Fruit fly (Drosophila melanogaster): ENCODE data around the gene mura.
A peak's percentile ranks its signal among the peaks of the same experiment; 100 is the strongest.

The mura gene

DNA sequence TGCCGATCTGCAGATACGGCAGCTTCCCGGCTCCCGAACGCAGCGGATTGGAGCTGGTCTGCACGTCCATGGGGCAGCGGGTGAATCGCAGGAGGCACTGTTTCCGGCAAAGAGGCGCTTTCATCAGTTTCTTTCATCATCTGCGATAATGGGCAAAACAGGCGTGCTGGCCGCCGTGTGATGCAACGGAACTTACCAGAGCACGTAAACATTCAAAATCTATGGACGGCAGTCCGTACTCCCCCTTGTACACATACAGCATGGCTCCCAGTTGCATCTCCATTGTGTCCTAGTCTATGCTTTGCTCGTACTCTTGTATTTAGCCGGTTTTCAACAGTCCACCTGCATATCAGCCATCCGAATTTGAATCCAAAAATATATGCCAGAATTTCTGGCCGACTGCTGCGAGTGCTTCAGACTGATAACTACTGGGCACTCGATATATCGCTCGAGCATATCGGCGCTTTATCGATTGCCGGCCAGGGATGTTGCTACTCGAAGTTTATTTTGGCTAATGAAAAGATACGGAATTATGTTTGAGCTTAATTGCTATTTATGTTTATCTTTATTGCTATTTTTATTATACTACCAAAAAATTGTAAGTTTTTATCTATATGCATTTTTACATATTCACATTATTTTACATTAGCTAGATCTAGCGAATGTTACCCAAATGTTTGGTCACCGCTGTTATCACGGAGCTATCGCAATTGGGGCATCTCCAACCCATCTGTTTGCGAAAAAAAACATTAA is 11.8 kb upstream of the mura start, which contains the start of the genes CG9393 and Vps45 (continued):
- TF ChIP-seq CG12659 (GFP tag; optimal IDR thresholded peaks at IDR 0.05), result peak; percentile 78
- TF ChIP-seq CG1233 (GFP tag; optimal IDR thresholded peaks at IDR 0.05), result peak; percentile 15
- peak; percentile 49; the same call in 1 of the 2 replicates for TF ChIP-seq CG11085 (GFP tag; IDR thresholded peaks at IDR 0.05)
- TF ChIP-seq Asciz (GFP tag; optimal IDR thresholded peaks at IDR 0.05), result no peak
- TF ChIP-seq CG17912 (GFP tag; optimal IDR thresholded peaks at IDR 0.05), result peak; percentile 0
- TF ChIP-seq CG2120 (GFP tag; optimal IDR thresholded peaks at IDR 0.05), result peak; percentile 88
- TF ChIP-seq Mrtf (GFP tag; IDR thresholded peaks at IDR 0.05), result no peak
- peak; percentile 76 for TF ChIP-seq slbo (GFP tag; IDR thresholded peaks at IDR 0.05)
- TF ChIP-seq onecut (GFP tag; IDR thresholded peaks at IDR 0.05), result 0 out of 2 replicates have a peak, but pooled peaks have one; percentile 18
- TF ChIP-seq Mad (GFP tag; optimal IDR thresholded peaks at IDR 0.05), result peak; percentile 72
- peak; percentile 90 for TF ChIP-seq Doc3 (GFP tag; IDR thresholded peaks at IDR 0.05; ENCODE audit: partially characterized antibody)
- TF ChIP-seq tup (GFP tag; optimal IDR thresholded peaks at IDR 0.05), result peak; percentile 25
- no peak for TF ChIP-seq Stat92E (GFP tag; optimal IDR thresholded peaks at IDR 0.05)
- TF ChIP-seq pzg (GFP tag; optimal IDR thresholded peaks at IDR 0.05), result peak; percentile 80
- peak; percentile 76 for TF ChIP-seq dm (GFP tag; optimal IDR thresholded peaks at IDR 0.05)
- TF ChIP-seq mirr (GFP tag; optimal IDR thresholded peaks at IDR 0.05), result peak; percentile 29
- TF ChIP-seq hkb (optimal IDR thresholded peaks at IDR 0.05), result peak; percentile 65
- TF ChIP-seq hkb (GFP tag; IDR thresholded peaks at IDR 0.05), result 0 out of 2 replicates have a peak, but pooled peaks have one; percentile 25
- peak; percentile 84 for TF ChIP-seq lilli (GFP tag; optimal IDR thresholded peaks at IDR 0.05)
- peak; percentile 9; the same call in 1 of the 2 replicates for TF ChIP-seq Adf1 (GFP tag; IDR thresholded peaks at IDR 0.05)
- peak; percentile 28 to 82 for TF ChIP-seq crp (GFP tag; optimal IDR thresholded peaks at IDR 0.05)
- peak; percentile 38 to 57 for TF ChIP-seq chif (GFP tag; optimal IDR thresholded peaks at IDR 0.05)
- TF ChIP-seq Ptx1 (GFP tag; IDR thresholded peaks at IDR 0.05), result peak; percentile 58
- no peak for TF ChIP-seq tap (tag; optimal IDR thresholded peaks at IDR 0.05)
- 0 out of 3 replicates have a peak, but pooled peaks have one; percentile 16 for TF ChIP-seq dysf (GFP tag; IDR thresholded peaks at IDR 0.05)
- TF ChIP-seq CG13775 (GFP tag; optimal IDR thresholded peaks at IDR 0.05), result peak; percentile 68
- TF ChIP-seq pum (GFP tag; optimal IDR thresholded peaks at IDR 0.05), result peak; percentile 60
- TF ChIP-seq CG18011 (GFP tag; optimal IDR thresholded peaks at IDR 0.05), result peak; percentile 25
- TF ChIP-seq CG7928 (GFP tag; optimal IDR thresholded peaks at IDR 0.05), result peak; percentile 78
- TF ChIP-seq CG14710 (tag; optimal IDR thresholded peaks at IDR 0.05), result peak; percentile 81
- TF ChIP-seq HLH3B (GFP tag; IDR thresholded peaks at IDR 0.05), result no peak; the same call in 1 of the 2 replicates
- TF ChIP-seq amos (GFP tag; IDR thresholded peaks at IDR 0.05; ENCODE audit: partially characterized antibody), result peak; percentile 94
- peak; percentile 32 for TF ChIP-seq CG9609 (GFP tag; optimal IDR thresholded peaks at IDR 0.05)
- no peak for TF ChIP-seq CG3407 (GFP tag; optimal IDR thresholded peaks at IDR 0.05)
- peak; percentile 80 for TF ChIP-seq CG12391 (tag; optimal IDR thresholded peaks at IDR 0.05)
- TF ChIP-seq wek (GFP tag; optimal IDR thresholded peaks at IDR 0.05), result no peak
- TF ChIP-seq BEAF-32 (GFP tag; optimal IDR thresholded peaks at IDR 0.05), result peak; percentile 98
- peak; percentile 42 for TF ChIP-seq CG9437 (GFP tag; optimal IDR thresholded peaks at IDR 0.05)
- TF ChIP-seq sens-2 (GFP tag; IDR thresholded peaks at IDR 0.05), result no peak
- TF ChIP-seq ems (GFP tag; optimal IDR thresholded peaks at IDR 0.05), result peak; percentile 69
- peak; percentile 64 for TF ChIP-seq lbe (GFP tag; optimal IDR thresholded peaks at IDR 0.05)
- TF ChIP-seq Optix (GFP tag; IDR thresholded peaks at IDR 0.05), result 0 out of 3 replicates have a peak, but pooled peaks have one; percentile 7
- peak; percentile 39; the same call in 1 of the 2 replicates for TF ChIP-seq CG14441 (GFP tag; IDR thresholded peaks at IDR 0.05)
- no peak for TF ChIP-seq HLHmδ (GFP tag; optimal IDR thresholded peaks at IDR 0.05)
- no peak; the same call in 1 of the 2 replicates for TF ChIP-seq CG14667 (GFP tag; IDR thresholded peaks at IDR 0.05)
- no peak for TF ChIP-seq pb (GFP tag; optimal IDR thresholded peaks at IDR 0.05)
- TF ChIP-seq tgo (GFP tag; IDR thresholded peaks at IDR 0.05), result peak; percentile 48; the same call in 1 of the 3 replicates
- TF ChIP-seq NK7.1 (GFP tag; optimal IDR thresholded peaks at IDR 0.05), result no peak
